Worm (Caenorhabditis elegans): Measurements from ENCODE around the gene prx-1.

prx-1 gene

DNA sequence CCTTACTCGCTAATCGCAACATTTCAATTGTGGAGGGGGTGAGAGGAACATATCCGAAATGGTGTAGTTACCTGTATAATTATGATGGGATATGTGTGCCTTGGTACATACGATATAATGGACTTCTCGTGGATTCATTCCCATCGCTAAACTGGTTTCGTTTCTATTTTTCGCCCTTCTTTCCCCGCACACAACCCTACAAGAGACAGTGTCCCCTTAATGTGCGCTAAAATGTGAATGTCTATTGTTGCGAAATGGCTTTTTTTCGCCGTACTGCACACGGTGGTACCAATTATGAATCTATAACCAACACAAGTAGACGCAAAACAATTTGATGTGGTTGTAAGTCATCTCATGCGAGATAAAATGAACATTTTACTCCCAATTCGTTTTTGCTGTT, 15.6 kb downstream of the prx-1 start:
- no peak for TF ChIP-seq cog-1 (tag; optimal IDR thresholded peaks at IDR 0.05)
- TF ChIP-seq ztf-23 (GFP tag; IDR thresholded peaks at IDR 0.05) = no peak
- TF ChIP-seq ref-1 (GFP tag; conservative IDR thresholded peaks at IDR 0.05) = no peak
- TF ChIP-seq T22C8.4 (GFP tag; IDR thresholded peaks at IDR 0.05) = no peak
- TF ChIP-seq klf-2 (GFP tag; conservative IDR thresholded peaks at IDR 0.05) = no peak
- TF ChIP-seq tab-1 (GFP tag; IDR thresholded peaks at IDR 0.05) = no peak
- TF ChIP-seq ztf-29 (GFP tag; IDR thresholded peaks at IDR 0.05) = no peak
- TF ChIP-seq flt-1 (GFP tag; IDR thresholded peaks at IDR 0.05) = no peak
- TF ChIP-seq med-1 (GFP tag; optimal IDR thresholded peaks at IDR 0.05; ENCODE audit: insufficient read depth) = no peak

DNA sequence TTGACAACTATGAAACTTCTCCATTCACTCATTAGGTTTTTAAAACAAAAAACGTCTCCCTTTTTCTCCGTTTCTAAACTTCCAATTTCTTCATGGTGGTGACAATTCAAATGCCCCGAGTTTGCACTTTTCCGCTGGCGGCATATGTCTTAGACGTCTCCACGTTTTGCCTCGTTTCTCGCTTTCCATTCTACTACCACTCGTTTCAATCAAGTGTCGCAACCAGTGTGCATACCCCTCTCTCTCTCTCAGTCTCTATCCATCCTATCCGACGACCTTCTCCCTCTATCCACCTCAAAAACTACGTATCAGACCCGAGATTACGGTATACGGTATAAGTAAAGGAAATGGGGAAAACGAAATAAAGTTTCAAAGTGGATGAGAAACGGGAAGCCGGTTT, 20.4 kb downstream of the prx-1 start:
- TF ChIP-seq ztf-29 (GFP tag; IDR thresholded peaks at IDR 0.05) = no peak
- no peak for TF ChIP-seq flt-1 (GFP tag; IDR thresholded peaks at IDR 0.05)
- no peak for TF ChIP-seq klf-2 (GFP tag; conservative IDR thresholded peaks at IDR 0.05)
- TF ChIP-seq ztf-23 (GFP tag; IDR thresholded peaks at IDR 0.05) = no peak
- TF ChIP-seq ref-1 (GFP tag; conservative IDR thresholded peaks at IDR 0.05) = no peak

DNA sequence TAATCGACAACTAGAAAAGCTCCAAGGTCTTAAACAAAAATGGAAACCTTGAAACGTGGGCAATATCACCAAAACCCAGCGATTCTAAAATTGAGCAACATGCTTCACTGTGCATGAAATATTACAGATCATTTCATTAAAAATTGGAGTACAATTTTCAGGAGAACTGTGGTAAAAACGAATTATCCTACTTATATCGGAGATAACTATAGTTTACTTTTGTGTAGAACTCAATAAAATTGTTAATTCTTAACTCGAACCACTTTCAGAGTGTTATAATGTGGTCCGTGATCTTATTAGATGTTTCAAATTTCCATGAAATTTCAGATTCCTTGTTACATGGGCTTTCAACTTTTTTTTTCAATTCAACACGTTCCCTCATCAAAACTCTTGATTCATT, 21.5 kb downstream of the prx-1 start, which contains the start of gene K04G11.1:
TSS of gene K04G11.1 (plus strand) at position 301 of the 400 bp plus-strand sequence.
- TF ChIP-seq med-1 (GFP tag; optimal IDR thresholded peaks at IDR 0.05; ENCODE audit: insufficient read depth) (no peak), klf-2 (GFP tag; conservative IDR thresholded peaks at IDR 0.05) (no peak), ztf-23 (GFP tag; IDR thresholded peaks at IDR 0.05) (no peak), tab-1 (GFP tag; IDR thresholded peaks at IDR 0.05) (no peak), cog-1 (tag; optimal IDR thresholded peaks at IDR 0.05) (no peak), flt-1 (GFP tag; IDR thresholded peaks at IDR 0.05) (no peak), T22C8.4 (GFP tag; IDR thresholded peaks at IDR 0.05) (no peak), ztf-29 (GFP tag; IDR thresholded peaks at IDR 0.05) (no peak), ref-1 (GFP tag; conservative IDR thresholded peaks at IDR 0.05) (no peak)

DNA sequence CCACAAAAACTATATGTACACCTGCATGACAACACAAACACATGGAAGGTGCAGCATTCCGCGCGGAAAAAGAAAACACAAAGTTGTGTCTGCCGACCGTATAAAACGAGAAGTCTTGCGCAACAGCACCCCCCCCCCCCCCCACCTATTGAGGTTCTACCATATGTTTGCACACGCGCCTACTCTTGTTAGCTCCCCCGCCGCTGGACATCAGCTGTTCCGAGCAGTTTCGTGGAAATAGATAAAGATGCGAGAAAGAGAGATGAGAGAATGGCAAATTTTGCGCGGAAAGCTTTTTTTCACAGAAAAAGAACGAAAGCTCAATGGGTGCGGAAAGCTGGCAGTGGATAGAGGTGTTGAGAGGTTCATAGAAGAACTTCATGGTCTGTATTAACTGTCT, 21.9 kb downstream of the prx-1 start:
- TF ChIP-seq ref-1 (GFP tag; conservative IDR thresholded peaks at IDR 0.05) (no peak), ztf-29 (GFP tag; IDR thresholded peaks at IDR 0.05) (no peak), klf-2 (GFP tag; conservative IDR thresholded peaks at IDR 0.05) (no peak), tab-1 (GFP tag; IDR thresholded peaks at IDR 0.05) (no peak), med-1 (GFP tag; optimal IDR thresholded peaks at IDR 0.05; ENCODE audit: insufficient read depth) (no peak), flt-1 (GFP tag; IDR thresholded peaks at IDR 0.05) (no peak), T22C8.4 (GFP tag; IDR thresholded peaks at IDR 0.05) (no peak), cog-1 (tag; optimal IDR thresholded peaks at IDR 0.05) (no peak), ztf-23 (GFP tag; IDR thresholded peaks at IDR 0.05) (no peak)

DNA sequence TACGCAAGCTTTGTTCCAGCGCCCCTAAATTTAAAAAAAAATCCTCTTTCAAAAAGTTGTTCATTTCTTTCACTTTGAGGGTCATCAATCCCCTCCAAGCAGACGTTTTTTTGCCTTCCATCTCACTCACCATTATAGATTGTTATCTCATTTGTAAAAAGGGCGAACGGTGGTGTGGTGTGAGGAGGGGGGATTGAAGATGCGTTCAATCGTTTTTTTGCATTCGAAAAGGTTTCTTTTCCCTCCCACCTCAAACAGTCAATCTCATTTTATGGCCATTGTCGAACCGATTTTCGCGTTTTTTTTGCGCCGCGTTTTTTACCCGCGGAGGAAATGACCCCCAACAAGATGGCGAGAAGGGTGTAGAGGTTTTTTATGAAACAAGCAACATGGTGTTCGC, 25.2 kb downstream of the prx-1 start:
- TF ChIP-seq ref-1 (GFP tag; conservative IDR thresholded peaks at IDR 0.05) = no peak

DNA sequence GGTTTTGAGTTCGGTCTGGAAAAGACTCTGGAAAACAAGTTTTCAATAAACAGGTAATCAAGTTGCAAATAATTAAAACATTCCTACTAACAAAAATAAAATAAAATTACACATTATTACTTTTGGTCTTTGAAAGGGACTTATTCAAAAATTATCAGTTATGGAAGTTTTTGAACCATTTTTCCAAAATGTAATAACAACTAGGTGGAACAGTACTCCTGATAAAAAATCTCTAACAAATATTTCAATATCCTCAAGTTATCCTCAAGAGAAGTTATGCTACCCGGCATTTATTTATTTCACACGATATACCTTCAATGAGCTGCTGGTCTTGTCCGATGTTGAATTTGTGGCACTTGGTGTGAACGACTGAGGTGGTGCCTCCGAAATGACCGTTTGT, 26.0 kb downstream of the prx-1 start:
- TF ChIP-seq ztf-23 (GFP tag; IDR thresholded peaks at IDR 0.05) (no peak), klf-2 (GFP tag; conservative IDR thresholded peaks at IDR 0.05) (no peak), med-1 (GFP tag; optimal IDR thresholded peaks at IDR 0.05; ENCODE audit: insufficient read depth) (no peak), flt-1 (GFP tag; IDR thresholded peaks at IDR 0.05) (no peak), T22C8.4 (GFP tag; IDR thresholded peaks at IDR 0.05) (no peak), ref-1 (GFP tag; conservative IDR thresholded peaks at IDR 0.05) (no peak), cog-1 (tag; optimal IDR thresholded peaks at IDR 0.05) (no peak)

DNA sequence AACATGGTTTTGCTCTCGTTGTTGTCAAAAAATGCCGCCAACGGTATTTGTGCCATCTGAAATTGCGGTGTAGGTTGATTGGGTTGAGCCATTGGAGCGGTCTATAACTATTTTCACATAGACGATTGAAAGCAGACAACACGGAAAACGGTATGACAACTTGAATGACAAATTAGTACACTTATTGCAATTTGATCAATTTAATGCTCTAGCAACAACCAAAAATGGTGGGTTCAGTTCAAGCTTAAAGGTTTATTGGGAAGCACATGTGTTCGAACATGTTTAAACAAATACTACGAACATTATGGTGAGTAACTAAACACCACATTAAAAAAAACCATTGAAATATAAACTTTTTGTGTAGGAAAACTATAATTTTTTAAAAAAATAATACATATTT, 26.7 kb downstream of the prx-1 start, which contains the start of gene sel-7:
TSS of gene sel-7 (minus strand) at position 101 of the 400 bp plus-strand sequence.
- no peak for TF ChIP-seq T22C8.4 (GFP tag; IDR thresholded peaks at IDR 0.05)
- no peak for TF ChIP-seq tab-1 (GFP tag; IDR thresholded peaks at IDR 0.05)
- TF ChIP-seq ref-1 (GFP tag; conservative IDR thresholded peaks at IDR 0.05) = no peak
- TF ChIP-seq klf-2 (GFP tag; conservative IDR thresholded peaks at IDR 0.05) = no peak

DNA sequence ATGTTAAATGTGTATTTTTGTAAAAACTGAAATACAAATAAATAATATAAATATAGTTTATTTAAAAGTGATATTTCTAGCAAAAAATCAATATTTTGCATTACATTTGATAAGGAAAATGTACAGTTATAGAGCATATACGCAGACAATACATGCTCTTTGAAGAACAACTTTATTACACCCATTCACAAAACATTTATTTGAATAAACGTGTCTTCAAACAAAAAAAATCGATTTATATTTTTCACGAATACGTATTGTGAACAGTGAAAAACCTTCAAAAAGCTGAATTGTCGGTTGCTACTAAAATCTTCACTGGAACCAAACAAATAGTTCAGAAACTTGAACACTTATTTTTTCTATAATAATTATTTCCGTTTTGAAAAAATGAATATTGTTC, 33.8 kb downstream of the prx-1 start, which contains the start of gene K04G11.3:
TSS of gene K04G11.3 (minus strand) at position 101 of the 400 bp plus-strand sequence.
- TF ChIP-seq flt-1 (GFP tag; IDR thresholded peaks at IDR 0.05) (no peak), ztf-23 (GFP tag; IDR thresholded peaks at IDR 0.05) (no peak), T22C8.4 (GFP tag; IDR thresholded peaks at IDR 0.05) (no peak), med-1 (GFP tag; optimal IDR thresholded peaks at IDR 0.05; ENCODE audit: insufficient read depth) (no peak), ztf-29 (GFP tag; IDR thresholded peaks at IDR 0.05) (no peak), cog-1 (tag; optimal IDR thresholded peaks at IDR 0.05) (no peak), ref-1 (GFP tag; conservative IDR thresholded peaks at IDR 0.05) (no peak), tab-1 (GFP tag; IDR thresholded peaks at IDR 0.05) (no peak), klf-2 (GFP tag; conservative IDR thresholded peaks at IDR 0.05) (no peak)

DNA sequence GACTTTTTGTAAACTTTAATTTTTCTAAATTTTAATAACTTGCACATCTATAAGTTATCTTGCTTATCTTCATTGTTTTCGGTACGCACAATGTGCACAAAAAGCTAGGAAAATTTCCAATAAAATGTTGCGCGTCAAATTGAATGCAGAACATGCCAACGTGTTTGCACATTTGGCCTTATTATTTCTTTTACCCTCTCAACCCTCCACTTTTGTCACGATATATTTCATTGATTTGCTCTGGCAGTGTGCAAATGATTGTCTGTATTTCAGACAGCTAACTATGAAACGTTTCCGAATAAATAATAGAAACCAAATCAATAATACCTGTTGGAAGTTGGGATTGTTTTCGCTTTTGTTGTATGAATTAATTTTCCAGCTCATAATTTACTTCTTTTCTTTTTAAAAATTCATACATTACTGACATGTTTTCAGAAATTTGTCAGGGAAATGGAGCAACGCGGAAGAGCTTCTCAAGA, 36.0 kb downstream of the prx-1 start, which contains the start of gene wdr-5.2:
TSS of gene wdr-5.2 (plus strand) at position 429 of the 479 bp plus-strand sequence.
- TF ChIP-seq klf-2 (GFP tag; conservative IDR thresholded peaks at IDR 0.05) (no peak), ztf-23 (GFP tag; IDR thresholded peaks at IDR 0.05) (no peak), med-1 (GFP tag; optimal IDR thresholded peaks at IDR 0.05; ENCODE audit: insufficient read depth) (no peak), T22C8.4 (GFP tag; IDR thresholded peaks at IDR 0.05) (no peak), flt-1 (GFP tag; IDR thresholded peaks at IDR 0.05) (no peak), ztf-29 (GFP tag; IDR thresholded peaks at IDR 0.05) (no peak), ref-1 (GFP tag; conservative IDR thresholded peaks at IDR 0.05) (no peak), tab-1 (GFP tag; IDR thresholded peaks at IDR 0.05) (no peak), cog-1 (tag; optimal IDR thresholded peaks at IDR 0.05) (no peak)

DNA sequence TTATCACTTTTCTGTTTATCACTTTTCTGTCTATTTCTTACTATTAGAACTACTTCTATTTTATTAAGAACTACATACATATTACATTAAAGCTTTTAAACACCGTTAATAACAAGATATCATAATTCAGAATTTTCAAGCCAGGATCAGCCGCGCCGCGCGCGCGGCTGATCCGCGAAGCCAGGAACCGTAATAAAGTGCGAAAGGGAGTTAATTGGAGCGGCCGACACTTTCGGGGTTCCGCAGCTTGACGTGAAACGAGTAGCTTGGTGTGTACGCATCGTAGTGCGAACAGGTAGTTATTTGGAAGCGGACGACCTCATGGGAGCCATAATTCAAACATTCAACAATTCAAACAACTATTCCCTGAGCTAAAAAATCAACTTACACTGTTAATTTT, 41.3 kb downstream of the prx-1 start:
- TF ChIP-seq cog-1 (tag; optimal IDR thresholded peaks at IDR 0.05) = no peak
- TF ChIP-seq T22C8.4 (GFP tag; IDR thresholded peaks at IDR 0.05) = no peak
- TF ChIP-seq ref-1 (GFP tag; conservative IDR thresholded peaks at IDR 0.05) = no peak
- TF ChIP-seq flt-1 (GFP tag; IDR thresholded peaks at IDR 0.05) = no peak
- no peak for TF ChIP-seq med-1 (GFP tag; optimal IDR thresholded peaks at IDR 0.05; ENCODE audit: insufficient read depth)
- TF ChIP-seq ztf-29 (GFP tag; IDR thresholded peaks at IDR 0.05) = no peak
- TF ChIP-seq klf-2 (GFP tag; conservative IDR thresholded peaks at IDR 0.05) = no peak
- no peak for TF ChIP-seq ztf-23 (GFP tag; IDR thresholded peaks at IDR 0.05)
- no peak for TF ChIP-seq tab-1 (GFP tag; IDR thresholded peaks at IDR 0.05)
